Fruit fly (Drosophila melanogaster): ENCODE data around the gene Mms19.

DNA sequence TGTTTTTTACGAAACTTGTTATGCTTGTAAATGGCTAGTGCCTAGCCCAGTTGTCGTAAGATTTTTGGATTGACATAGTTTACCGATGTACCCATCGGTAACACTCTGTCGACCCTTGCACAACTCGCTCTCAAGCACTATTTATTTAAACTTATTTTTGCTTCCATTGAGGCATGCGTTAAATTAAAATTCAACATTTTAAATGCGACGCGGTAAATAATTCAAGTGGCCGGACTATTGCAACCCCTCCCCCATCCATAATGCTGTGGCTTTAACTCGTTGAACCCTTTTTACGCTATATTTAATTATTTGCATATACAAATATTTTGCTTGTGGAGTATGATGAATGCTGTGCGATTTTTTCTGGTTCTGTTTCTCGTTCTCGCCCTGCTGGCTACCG is 17.0 kb downstream of the Mms19 start:
- TF ChIP-seq rn (GFP tag; IDR thresholded peaks at IDR 0.05) (no peak), Snoo (tag; optimal IDR thresholded peaks at IDR 0.05) (no peak), CG9948 (tag; optimal IDR thresholded peaks at IDR 0.05) (no peak)

Measured in whole organism, pupa.